In genomic region chrX:11877165-11877564, dm6 we compare ENCODE assay signal across 4 fruit fly cellular contexts.
TF ChIP-seq lines count a peak whose summit lies in the region.

Gene CG10352 (minus strand): TSS chrX:11877168.

- no peak for TF ChIP-seq CTCF in whole organism, embryonic (GFP tag; optimal IDR thresholded peaks at IDR 0.05; lab: Kevin White, UChicago)

TF ChIP-seq in whole organism, adult, 20 proteins besides CTCF, POLR2A, EP300 and RAD21:
- TF ChIP-seq Crg-1 (GFP tag; optimal IDR thresholded peaks at IDR 0.05; lab: Kevin White, UChicago): no peak
- TF ChIP-seq CG12768 (GFP tag; optimal IDR thresholded peaks at IDR 0.05; lab: Kevin White, UChicago): peak; percentile 31
- no peak for TF ChIP-seq ovo (GFP tag; optimal IDR thresholded peaks at IDR 0.05; lab: Kevin White, UChicago)
- TF ChIP-seq Mnt (GFP tag; optimal IDR thresholded peaks at IDR 0.05; lab: Kevin White, UChicago): peak; percentile 30
- TF ChIP-seq tj (GFP tag; optimal IDR thresholded peaks at IDR 0.05; lab: Kevin White, UChicago): peak; percentile 20
- TF ChIP-seq CG7101 (tag; optimal IDR thresholded peaks at IDR 0.05; lab: Kevin White, UChicago): peak; percentile 23
- TF ChIP-seq CG11617 (GFP tag; optimal IDR thresholded peaks at IDR 0.05; lab: Kevin White, UChicago): peak; percentile 22

TF ChIP-seq in whole organism, embryonic, 481 proteins besides CTCF, POLR2A, EP300 and RAD21:
- TF ChIP-seq ap (GFP tag; IDR thresholded peaks at IDR 0.05; lab: Robert Waterston, UW) (no peak), prd (optimal IDR thresholded peaks at IDR 0.05; lab: Kevin White, UChicago) (no peak), prd (GFP tag; IDR thresholded peaks at IDR 0.05; lab: Robert Waterston, UW) (0 out of 3 replicates have a peak, but pooled peaks have one; percentile 14), Hmx (GFP tag; optimal IDR thresholded peaks at IDR 0.05; lab: Kevin White, UChicago) (no peak), CG6683 (GFP tag; optimal IDR thresholded peaks at IDR 0.05; lab: Kevin White, UChicago) (no peak), CG12155 (GFP tag; optimal IDR thresholded peaks at IDR 0.05; lab: Kevin White, UChicago) (no peak), shn (GFP tag; optimal IDR thresholded peaks at IDR 0.05; lab: Kevin White, UChicago) (no peak), Meics (GFP tag; optimal IDR thresholded peaks at IDR 0.05; lab: Kevin White, UChicago) (peak; percentile 57), row (GFP tag; IDR thresholded peaks at IDR 0.05; lab: Robert Waterston, UW) (peak; percentile 51), Jarid2 (GFP tag; optimal IDR thresholded peaks at IDR 0.05; lab: Kevin White, UChicago) (no peak), CG17912 (GFP tag; optimal IDR thresholded peaks at IDR 0.05; lab: Kevin White, UChicago) (no peak), vvl (GFP tag; IDR thresholded peaks at IDR 0.05; lab: Robert Waterston, UW) (no peak), hkb (optimal IDR thresholded peaks at IDR 0.05; lab: Kevin White, UChicago) (no peak), hkb (GFP tag; IDR thresholded peaks at IDR 0.05; lab: Robert Waterston, UW) (0 out of 2 replicates have a peak, but pooled peaks have one; percentile 14), Drgx (GFP tag; IDR thresholded peaks at IDR 0.05; lab: Robert Waterston, UW) (peak; percentile 48; the same call in 1 of the 2 replicates), MBD-R2 (GFP tag; IDR thresholded peaks at IDR 0.05; lab: Robert Waterston, UW) (no peak), CG4820 (GFP tag; optimal IDR thresholded peaks at IDR 0.05; lab: Kevin White, UChicago) (no peak), sima (GFP tag; optimal IDR thresholded peaks at IDR 0.05; lab: Kevin White, UChicago) (no peak), HLH54F (GFP tag; optimal IDR thresholded peaks at IDR 0.05; lab: Kevin White, UChicago) (no peak), CG10366 (GFP tag; IDR thresholded peaks at IDR 0.05; lab: Robert Waterston, UW) (no peak)

TF ChIP-seq in whole organism, prepupa, 60 proteins besides CTCF, POLR2A, EP300 and RAD21:
- TF ChIP-seq Eip78C (GFP tag; lab: Kevin White, UChicago): peak; percentile 18
- TF ChIP-seq Ets96B (tag; optimal IDR thresholded peaks at IDR 0.05; lab: Kevin White, UChicago): no peak
- TF ChIP-seq Gug (GFP tag; IDR thresholded peaks at IDR 0.05; lab: Robert Waterston, UW): peak; percentile 16; the same call in 1 of the 2 replicates
- peak; percentile 57 for TF ChIP-seq CG15336 (GFP tag; IDR thresholded peaks at IDR 0.05; lab: Robert Waterston, UW)
- TF ChIP-seq CG6163 (GFP tag; IDR thresholded peaks at IDR 0.05; lab: Robert Waterston, UW): 0 out of 3 replicates have a peak, but pooled peaks have one; percentile 42
- TF ChIP-seq lz (GFP tag; optimal IDR thresholded peaks at IDR 0.05; lab: Kevin White, UChicago): no peak
- TF ChIP-seq Hr4 (GFP tag; optimal IDR thresholded peaks at IDR 0.05; lab: Kevin White, UChicago): peak; percentile 12
- TF ChIP-seq CG8119 (GFP tag; IDR thresholded peaks at IDR 0.05; lab: Robert Waterston, UW): peak; percentile 45
- TF ChIP-seq CG34406 (GFP tag; optimal IDR thresholded peaks at IDR 0.05; lab: Kevin White, UChicago): no peak
- no peak for TF ChIP-seq CG6276 (GFP tag; optimal IDR thresholded peaks at IDR 0.05; lab: Kevin White, UChicago)

TF ChIP-seq in whole organism, pupa, 21 proteins besides CTCF, POLR2A, EP300 and RAD21:
- TF ChIP-seq CG8301 (tag; optimal IDR thresholded peaks at IDR 0.05; lab: Kevin White, UChicago) (no peak), fd96Ca (GFP tag; IDR thresholded peaks at IDR 0.05; lab: Robert Waterston, UW) (peak; percentile 44; the same call in 1 of the 3 replicates), CG32121 (GFP tag; IDR thresholded peaks at IDR 0.05; lab: Robert Waterston, UW) (0 out of 2 replicates have a peak, but pooled peaks have one; percentile 35), CG4496 (GFP tag; IDR thresholded peaks at IDR 0.05; lab: Robert Waterston, UW) (peak; percentile 61)
